Fruit fly (Drosophila melanogaster): ENCODE data around the gene Src64B.
A peak's percentile ranks its signal among the peaks of the same experiment; 100 is the strongest.

Src64B gene

dm6 chr3L:4625387-4626386 is at the start of gene Src64B:
Src64B (minus strand) TSS chr3L:4626196.
- TF ChIP-seq Eip78C (GFP tag), result peak; percentile 73
- no peak for TF ChIP-seq CG8319 (GFP tag; optimal IDR thresholded peaks at IDR 0.05)
- peak; percentile 71 to 72 for TF ChIP-seq ss (GFP tag; optimal IDR thresholded peaks at IDR 0.05)
- no peak for TF ChIP-seq CG10631 (GFP tag; optimal IDR thresholded peaks at IDR 0.05)
- TF ChIP-seq CG11294 (GFP tag; IDR thresholded peaks at IDR 0.05), result no peak
- TF ChIP-seq Eip93F (GFP tag; optimal IDR thresholded peaks at IDR 0.05), result no peak
- peak; percentile 21 for TF ChIP-seq fd59A (GFP tag; optimal IDR thresholded peaks at IDR 0.05)
- TF ChIP-seq CG6276 (GFP tag; optimal IDR thresholded peaks at IDR 0.05), result peak; percentile 40
- TF ChIP-seq CG34406 (GFP tag; optimal IDR thresholded peaks at IDR 0.05), result peak; percentile 51
- no peak for TF ChIP-seq Hr4 (GFP tag; optimal IDR thresholded peaks at IDR 0.05)
- TF ChIP-seq CG11902 (GFP tag; optimal IDR thresholded peaks at IDR 0.05), result no peak
- TF ChIP-seq pdm3 (GFP tag; optimal IDR thresholded peaks at IDR 0.05), result peak; percentile 11
- TF ChIP-seq net (GFP tag; optimal IDR thresholded peaks at IDR 0.05), result no peak
- peak; percentile 61 for TF ChIP-seq Lpt (GFP tag; optimal IDR thresholded peaks at IDR 0.05)
- TF ChIP-seq Ets96B (tag; optimal IDR thresholded peaks at IDR 0.05), result peak; percentile 17
- TF ChIP-seq svp (GFP tag), result peak; percentile 27
- TF ChIP-seq Hr39 (GFP tag; optimal IDR thresholded peaks at IDR 0.05), result no peak
- peak; percentile 31 for TF ChIP-seq CG32006 (GFP tag; optimal IDR thresholded peaks at IDR 0.05)
- TF ChIP-seq CG31627 (GFP tag; optimal IDR thresholded peaks at IDR 0.05), result no peak
- TF ChIP-seq Eip75B (GFP tag; optimal IDR thresholded peaks at IDR 0.05), result peak; percentile 51
- no peak for TF ChIP-seq CG3032 (tag; optimal IDR thresholded peaks at IDR 0.05)
- TF ChIP-seq CG9139 (GFP tag; optimal IDR thresholded peaks at IDR 0.05), result peak; percentile 32
- TF ChIP-seq achi (GFP tag; optimal IDR thresholded peaks at IDR 0.05), result peak; percentile 34
- TF ChIP-seq cyc (GFP tag; optimal IDR thresholded peaks at IDR 0.05), result no peak
- TF ChIP-seq acj6 (GFP tag; optimal IDR thresholded peaks at IDR 0.05), result no peak
- no peak for TF ChIP-seq CG4318 (GFP tag; optimal IDR thresholded peaks at IDR 0.05)
- TF ChIP-seq topi (GFP tag; optimal IDR thresholded peaks at IDR 0.05), result peak; percentile 41
- peak; percentile 65; the same call in 2 of the 3 replicates for TF ChIP-seq eg (GFP tag; IDR thresholded peaks at IDR 0.05)
- no peak for TF ChIP-seq salr (GFP tag; optimal IDR thresholded peaks at IDR 0.05)
- peak; percentile 55 for TF ChIP-seq Sox14 (GFP tag; optimal IDR thresholded peaks at IDR 0.05)
- peak; percentile 7 for TF ChIP-seq lz (GFP tag; optimal IDR thresholded peaks at IDR 0.05)
- TF ChIP-seq Sox15 (GFP tag; optimal IDR thresholded peaks at IDR 0.05), result no peak
- TF ChIP-seq Sox102F (GFP tag; optimal IDR thresholded peaks at IDR 0.05), result peak; percentile 53
- TF ChIP-seq Met (GFP tag; optimal IDR thresholded peaks at IDR 0.05), result peak; percentile 50
- TF ChIP-seq fkh (GFP tag; optimal IDR thresholded peaks at IDR 0.05), result peak; percentile 57
- TF ChIP-seq CG3919 (GFP tag; optimal IDR thresholded peaks at IDR 0.05), result peak; percentile 39
- peak; percentile 7 for TF ChIP-seq Smox (GFP tag; optimal IDR thresholded peaks at IDR 0.05)
- TF ChIP-seq CG6792 (GFP tag; optimal IDR thresholded peaks at IDR 0.05), result no peak
- TF ChIP-seq CG8632 (GFP tag; optimal IDR thresholded peaks at IDR 0.05), result no peak
- peak; percentile 30 for TF ChIP-seq esn (GFP tag; optimal IDR thresholded peaks at IDR 0.05)
- peak; percentile 46; the same call in 1 of the 3 replicates for TF ChIP-seq CG6163 (GFP tag; IDR thresholded peaks at IDR 0.05)
- TF ChIP-seq CG7368 (GFP tag; optimal IDR thresholded peaks at IDR 0.05), result no peak
- TF ChIP-seq vri (GFP tag; optimal IDR thresholded peaks at IDR 0.05), result peak; percentile 21
- peak; percentile 51; the same call in 2 of the 3 replicates for TF ChIP-seq CG8119 (GFP tag; IDR thresholded peaks at IDR 0.05)
- TF ChIP-seq CG1621 (tag; optimal IDR thresholded peaks at IDR 0.05), result peak; percentile 21
- TF ChIP-seq dac (GFP tag; optimal IDR thresholded peaks at IDR 0.05), result no peak
- no peak for TF ChIP-seq CG11762 (GFP tag; optimal IDR thresholded peaks at IDR 0.05; ENCODE audit: insufficient read depth)
- TF ChIP-seq Blimp-1 (GFP tag; optimal IDR thresholded peaks at IDR 0.05), result no peak
- TF ChIP-seq dsx (GFP tag; optimal IDR thresholded peaks at IDR 0.05; ENCODE audit: poor library complexity, severe bottlenecking), result peak; percentile 50
- no peak for TF ChIP-seq OdsH (GFP tag; optimal IDR thresholded peaks at IDR 0.05)

Measured in whole organism, prepupa.